Worm (Caenorhabditis elegans) whole organism, early embryonic: ENCODE results near the gene F31E8.5.

Source experiments
- B0310.2 ChIP-seq: sonication (generic microtip); optimal IDR thresholded peaks from 2 replicates; lab custom pipeline; 2016; ENCODE audit warnings: mild to moderate bottlenecking, missing genetic modification characterization, missing compliant biosample characterization
- F13C5.2 ChIP-seq: sonication (generic microtip); optimal IDR thresholded peaks from 2 replicates; lab custom pipeline; 2017; ENCODE audit warnings: mild to moderate bottlenecking, missing genetic modification characterization, inconsistent platforms, missing compliant biosample characterization
- aly-1 ChIP-seq: sonication (generic microtip); optimal IDR thresholded peaks from 2 replicates; lab custom pipeline; 2016; ENCODE audit warnings: missing genetic modification characterization, missing compliant biosample characterization
- ama-1 ChIP-seq: fragments of 150-350 bp; optimal IDR thresholded peaks from 2 replicates; lab custom pipeline; 2014
- ceh-13 ChIP-seq: fragments of 200-800 bp; sonication (Bioruptor generic); optimal IDR thresholded peaks from 2 replicates; lab custom pipeline; 2018; ENCODE audit warnings: mild to moderate bottlenecking, missing genetic modification characterization, missing compliant biosample characterization
- ceh-36 ChIP-seq: sonication (generic microtip); optimal IDR thresholded peaks from 2 replicates; lab custom pipeline; 2016; ENCODE audit warnings: missing genetic modification characterization, inconsistent platforms, missing compliant biosample characterization
- ets-7 ChIP-seq: sonication (generic microtip); optimal IDR thresholded peaks from 2 replicates; lab custom pipeline; 2016; ENCODE audit warnings: missing genotype, missing genetic modification characterization, missing compliant biosample characterization
- flt-1 ChIP-seq: fragments of 200-800 bp; sonication (Bioruptor generic); IDR thresholded peaks from 2 replicates; pipeline ENCODE4 v1.3.6; 2022; ENCODE audit warnings: missing genetic modification characterization, missing compliant biosample characterization
- hmbx-1 ChIP-seq: sonication (generic microtip); optimal IDR thresholded peaks from 2 replicates; lab custom pipeline; 2016; ENCODE audit warnings: mild to moderate bottlenecking, missing genetic modification characterization, missing compliant biosample characterization
- hmg-4 ChIP-seq: fragments of 200-800 bp; sonication (Bioruptor generic); optimal IDR thresholded peaks from 2 replicates; lab custom pipeline; 2018; ENCODE audit warnings: mild to moderate bottlenecking, missing genetic modification characterization, missing compliant biosample characterization
- hnd-1 ChIP-seq: sonication (generic microtip); optimal IDR thresholded peaks from 2 replicates; lab custom pipeline; 2016; ENCODE audit warnings: missing genetic modification characterization, missing compliant biosample characterization
- pes-1 ChIP-seq: fragments of 200-800 bp; sonication (Bioruptor generic); IDR thresholded peaks from 2 replicates; pipeline ENCODE4 v1.3.6; 2022; ENCODE audit warnings: missing genetic modification reagents, missing genetic modification characterization, missing compliant biosample characterization
- scrt-1 ChIP-seq: fragments of 200-800 bp; sonication (Bioruptor generic); IDR thresholded peaks from 2 replicates; pipeline ENCODE4 v1.3.6; 2022; ENCODE audit warnings: missing genetic modification characterization, missing compliant biosample characterization
- sea-1 ChIP-seq: fragments of 200-800 bp; sonication (Bioruptor generic); conservative IDR thresholded peaks from 2 replicates; pipeline ENCODE4 v1.3.6; 2022; ENCODE audit warnings: missing genetic modification characterization, missing compliant biosample characterization
- tbx-11 ChIP-seq: fragments of 200-800 bp; sonication (Bioruptor generic); IDR thresholded peaks from 2 replicates; pipeline ENCODE4 v1.3.6; 2022; ENCODE audit warnings: missing genetic modification characterization, missing compliant biosample characterization
- tbx-37 ChIP-seq: fragments of 200-800 bp; sonication (Bioruptor generic); conservative IDR thresholded peaks from 2 replicates; pipeline ENCODE4 v1.3.6; 2022; ENCODE audit warnings: missing genetic modification reagents, missing genetic modification characterization, missing compliant biosample characterization
- tra-4 ChIP-seq: sonication (generic microtip); optimal IDR thresholded peaks from 2 replicates; lab custom pipeline; 2017; ENCODE audit warnings: missing genetic modification characterization, missing compliant biosample characterization

The F31E8.5 gene

ce11 chrII:6807162-6807561 is at the start of gene F31E8.5:
F31E8.5 (minus strand) TSS chrII:6807262.
- no peak for TF ChIP-seq ceh-13
- TF ChIP-seq hnd-1 (tag; lab: Kevin White, UChicago) = no peak
- TF ChIP-seq tbx-11 (GFP tag; lab: Robert Waterston, UW) = no peak
- TF ChIP-seq hmbx-1 = no peak
- TF ChIP-seq tra-4 (tag; lab: Kevin White, UChicago) = no peak
- TF ChIP-seq ets-7 (tag; lab: Kevin White, UChicago) = no peak
- no peak for TF ChIP-seq tbx-37 (GFP tag; lab: Robert Waterston, UW)
- no peak for TF ChIP-seq sea-1 (GFP tag; lab: Robert Waterston, UW)
- TF ChIP-seq F13C5.2 (tag; lab: Kevin White, UChicago) = no peak
- no peak for TF ChIP-seq ceh-36
- TF ChIP-seq aly-1 (tag; lab: Kevin White, UChicago) = no peak
- no peak for TF ChIP-seq B0310.2 (tag; lab: Kevin White, UChicago)
- no peak for TF ChIP-seq hmg-4 (GFP tag; lab: Kevin White, UChicago)

DNA sequence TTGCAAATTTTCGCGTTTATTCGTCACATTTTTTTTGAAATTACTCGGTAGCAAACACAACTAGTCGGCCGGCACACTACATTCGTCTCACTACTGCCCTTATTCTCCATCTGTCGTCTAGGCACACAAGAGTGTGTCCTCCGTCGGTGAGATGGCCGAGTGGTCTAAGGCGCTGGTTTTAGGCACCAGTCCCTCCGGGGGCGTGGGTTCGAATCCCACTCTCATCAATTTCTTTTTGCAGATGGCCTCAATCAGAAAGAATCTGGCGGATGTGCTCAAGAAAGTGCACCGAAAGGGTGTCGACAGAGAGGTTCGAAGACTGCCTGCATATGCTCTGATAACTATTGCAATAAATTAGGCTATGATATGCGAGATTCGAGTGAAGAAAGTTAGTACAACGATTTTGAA is 46.0 kb upstream of the F31E8.5 start:
- TF ChIP-seq hmbx-1 (peak; percentile 83), tbx-11 (GFP tag; lab: Robert Waterston, UW) (peak; percentile 86), ceh-36 (peak; percentile 98), flt-1 (GFP tag; lab: Robert Waterston, UW) (peak; percentile 94), scrt-1 (peak; percentile 92), sea-1 (GFP tag; lab: Robert Waterston, UW) (peak; percentile 88), ama-1 (lab: Kevin White, UChicago) (peak; percentile 85), B0310.2 (tag; lab: Kevin White, UChicago) (peak; percentile 89), pes-1 (GFP tag; lab: Robert Waterston, UW) (peak; percentile 95), aly-1 (tag; lab: Kevin White, UChicago) (peak; percentile 90), hnd-1 (tag; lab: Kevin White, UChicago) (peak; percentile 78), tbx-37 (GFP tag; lab: Robert Waterston, UW) (peak; percentile 88), ets-7 (tag; lab: Kevin White, UChicago) (peak; percentile 84), tra-4 (tag; lab: Kevin White, UChicago) (peak; percentile 89), F13C5.2 (tag; lab: Kevin White, UChicago) (peak; percentile 98), ceh-13 (peak; percentile 84), hmg-4 (GFP tag; lab: Kevin White, UChicago) (peak; percentile 96)

DNA sequence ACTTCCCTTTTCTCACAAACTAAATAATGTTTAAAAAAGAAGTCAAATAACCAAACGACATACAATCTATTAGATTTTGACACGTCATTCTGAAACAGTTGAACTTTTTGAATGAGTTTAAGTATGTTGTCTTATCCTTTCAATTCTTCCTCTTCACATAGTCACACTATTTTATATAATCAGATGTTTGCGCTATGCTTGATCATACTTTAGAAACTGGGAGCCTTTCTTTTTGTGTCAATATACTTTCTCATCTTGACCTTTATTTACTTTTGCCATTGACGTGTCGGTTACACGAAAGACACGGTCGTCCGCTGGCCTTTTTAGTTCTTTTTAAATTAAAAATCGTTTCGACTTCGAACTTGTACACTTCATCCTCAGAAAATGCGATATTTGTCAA is 44.9 kb upstream of the F31E8.5 start, which contains the start of gene C04A2.15:
TSS of gene C04A2.15 (plus strand) at position 299 of the 400 bp plus-strand sequence.
- TF ChIP-seq tbx-37 (GFP tag; lab: Robert Waterston, UW) (no peak), hmbx-1 (no peak), F13C5.2 (tag; lab: Kevin White, UChicago) (no peak), hnd-1 (tag; lab: Kevin White, UChicago) (no peak), aly-1 (tag; lab: Kevin White, UChicago) (no peak), ceh-13 (no peak), pes-1 (GFP tag; lab: Robert Waterston, UW) (no peak), flt-1 (GFP tag; lab: Robert Waterston, UW) (no peak), scrt-1 (no peak), ama-1 (lab: Kevin White, UChicago) (no peak), tbx-11 (GFP tag; lab: Robert Waterston, UW) (no peak), ceh-36 (no peak)

DNA sequence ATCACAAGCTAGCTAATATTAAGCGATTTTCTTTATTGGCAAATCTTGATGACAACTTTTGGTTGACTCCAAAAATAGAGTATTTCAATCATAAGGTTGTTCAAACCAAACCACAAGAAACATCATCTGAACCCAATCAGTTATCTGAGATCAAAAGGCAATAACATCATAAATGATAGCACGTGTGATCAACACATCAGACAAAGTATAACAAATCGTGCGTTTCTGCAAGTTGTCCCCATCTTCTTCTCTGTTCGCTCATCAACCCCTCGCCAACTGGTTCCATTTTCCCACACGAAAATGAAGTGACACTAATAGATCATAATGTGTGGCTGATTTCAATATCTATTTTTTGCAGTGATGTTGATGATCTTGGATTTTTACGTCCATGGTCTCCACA is 42.2 kb upstream of the F31E8.5 start:
- TF ChIP-seq hmbx-1 (no peak), ama-1 (lab: Kevin White, UChicago) (no peak), scrt-1 (no peak), hmg-4 (GFP tag; lab: Kevin White, UChicago) (no peak), ceh-13 (no peak)

- peak; percentile 51 for TF ChIP-seq ama-1 (lab: Kevin White, UChicago)
- no peak for TF ChIP-seq hmg-4 (GFP tag; lab: Kevin White, UChicago)
These were observed 40.9 kb upstream of the F31E8.5 start, which contains the start of gene tbc-6 for ce11 chrII:6847917-6848379. tbc-6 (plus strand) TSS chrII:6848124.

- TF ChIP-seq ceh-36 (peak; percentile 1), sea-1 (GFP tag; lab: Robert Waterston, UW) (0 out of 2 replicates have a peak, but pooled peaks have one; percentile 26), tbx-11 (GFP tag; lab: Robert Waterston, UW) (no peak)
These were observed 39.7 kb upstream of the F31E8.5 start for ce11 chrII:6846723-6847122.

DNA sequence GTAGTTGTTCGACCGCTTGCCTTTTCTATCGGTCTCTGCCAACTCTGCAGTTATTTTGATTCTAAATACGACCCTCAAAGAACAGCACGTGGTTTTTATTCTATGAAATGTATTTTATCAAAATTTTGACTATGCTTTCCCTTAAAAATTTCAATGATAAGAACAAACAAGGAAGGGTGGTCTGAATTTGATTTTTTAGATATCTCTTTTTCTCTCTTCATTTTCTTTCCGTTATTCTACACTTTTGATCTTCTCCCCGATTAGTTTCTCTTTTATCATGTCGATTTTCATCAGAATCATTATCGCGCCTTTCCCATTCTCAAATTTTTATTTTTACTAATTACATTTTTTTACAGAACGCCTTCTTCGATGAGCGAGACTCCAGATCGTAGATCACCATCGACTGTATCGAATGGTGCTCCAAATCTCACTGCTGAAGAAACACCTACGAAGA is 38.0 kb upstream of the F31E8.5 start:
- TF ChIP-seq ceh-36 = no peak
- no peak for TF ChIP-seq B0310.2 (tag; lab: Kevin White, UChicago)
- TF ChIP-seq ceh-13 = no peak
- TF ChIP-seq scrt-1 = 0 out of 2 replicates have a peak, but pooled peaks have one; percentile 8
- TF ChIP-seq pes-1 (GFP tag; lab: Robert Waterston, UW) = no peak
- TF ChIP-seq ama-1 (lab: Kevin White, UChicago) = no peak

ce11 chrII:6844227-6845005 is 37.4 kb upstream of the F31E8.5 start:
- TF ChIP-seq ceh-13 (no peak), ceh-36 (peak; percentile 89), hmbx-1 (no peak), ets-7 (tag; lab: Kevin White, UChicago) (peak; percentile 71), hmg-4 (GFP tag; lab: Kevin White, UChicago) (no peak)
